Fruit fly (Drosophila melanogaster) whole organism, adult: ENCODE measurements around the gene mtsh.

Source experiments
- CG11617 ChIP-seq: fragments of 200-800 bp; sonication (Bioruptor generic); optimal IDR thresholded peaks from 2 replicates; lab custom pipeline; 2017; ENCODE audit warnings: mild to moderate bottlenecking, missing biosample characterization, missing genetic modification reagents, missing genetic modification characterization
- CG12768 ChIP-seq: fragments of 200-800 bp; sonication (Bioruptor generic); optimal IDR thresholded peaks from 2 replicates; lab custom pipeline; 2017; ENCODE audit warnings: missing biosample characterization, missing genetic modification characterization, mild to moderate bottlenecking, moderate library complexity, missing genetic modification reagents
- CG14711 ChIP-seq: fragments of 200-800 bp; sonication (Bioruptor generic); optimal IDR thresholded peaks from 2 replicates; lab custom pipeline; 2018; ENCODE audit warnings: missing biosample characterization, mild to moderate bottlenecking, missing genetic modification characterization, moderate library complexity
- CG7045 ChIP-seq: fragments of 200-800 bp; sonication (Bioruptor generic); optimal IDR thresholded peaks from 2 replicates; lab custom pipeline; 2017; ENCODE audit warnings: missing biosample characterization, mild to moderate bottlenecking, missing genetic modification characterization
- Clk ChIP-seq: fragments of 200-800 bp; sonication (Bioruptor generic); optimal IDR thresholded peaks from 2 replicates; lab custom pipeline; 2017; ENCODE audit warnings: missing biosample characterization, missing genetic modification characterization
- Crg-1 ChIP-seq: fragments of 200-800 bp; sonication (Bioruptor generic); optimal IDR thresholded peaks from 2 replicates; lab custom pipeline; 2016; ENCODE audit warnings: missing biosample characterization, missing genetic modification characterization
- Hr96 ChIP-seq: fragments of 200-800 bp; sonication (Bioruptor generic); optimal IDR thresholded peaks from 2 replicates; lab custom pipeline; 2016; ENCODE audit warnings: missing biosample characterization, missing genetic modification characterization
- Mnt ChIP-seq: fragments of 200-800 bp; sonication (Bioruptor generic); optimal IDR thresholded peaks from 2 replicates; lab custom pipeline; 2016; ENCODE audit warnings: missing biosample characterization, mild to moderate bottlenecking, missing genetic modification characterization
- bab1 ChIP-seq: fragments of 200-800 bp; sonication (Bioruptor generic); optimal IDR thresholded peaks from 3 replicates; lab custom pipeline; 2019; ENCODE audit warnings: missing biosample characterization, mild to moderate bottlenecking, missing genetic modification characterization, moderate library complexity
- cic ChIP-seq: fragments of 200-800 bp; sonication (Bioruptor generic); optimal IDR thresholded peaks from 2 replicates; lab custom pipeline; 2017; ENCODE audit warnings: missing biosample characterization, mild to moderate bottlenecking, missing genetic modification characterization, moderate library complexity
- cnc ChIP-seq, 2 experiments: fragments of >200 bp; optimal IDR thresholded peaks; 2 replicates each; lab custom pipeline; 2017
- kay ChIP-seq: fragments of 200-800 bp; sonication (Bioruptor generic); peaks from one replicate; lab custom pipeline; 2016; ENCODE audit warnings: missing biosample characterization, missing genetic modification characterization, borderline replicate concordance
- pad ChIP-seq: fragments of 200-800 bp; sonication (Bioruptor generic); optimal IDR thresholded peaks from 3 replicates; lab custom pipeline; 2017; ENCODE audit warnings: missing biosample characterization, missing genetic modification characterization, mild to moderate bottlenecking, moderate library complexity, missing genetic modification reagents
- toe ChIP-seq: fragments of 200-800 bp; sonication (Bioruptor generic); optimal IDR thresholded peaks from 2 replicates; lab custom pipeline; 2016; ENCODE audit warnings: missing biosample characterization, missing genetic modification characterization

- no peak for TF ChIP-seq Hr96 (GFP tag; lab: Kevin White, UChicago)
- no peak for TF ChIP-seq CG11617 (GFP tag; lab: Kevin White, UChicago)
- no peak for TF ChIP-seq cnc (optimal IDR thresholded peaks at IDR 0.05; lab: Kevin White, UChicago)
- no peak for TF ChIP-seq kay (GFP tag; lab: Kevin White, UChicago)
- TF ChIP-seq Crg-1 (GFP tag; lab: Kevin White, UChicago), result no peak
- TF ChIP-seq CG12768, result no peak
- no peak for TF ChIP-seq pad (GFP tag; lab: Kevin White, UChicago)
- TF ChIP-seq toe (GFP tag; lab: Kevin White, UChicago), result no peak
- no peak for TF ChIP-seq CG14711 (tag; lab: Kevin White, UChicago)
- TF ChIP-seq CG7045 (GFP tag; lab: Kevin White, UChicago), result no peak
- TF ChIP-seq bab1 (GFP tag; lab: Kevin White, UChicago), result no peak
- no peak for TF ChIP-seq cic (GFP tag; lab: Kevin White, UChicago)
- no peak for TF ChIP-seq Mnt
- TF ChIP-seq Clk, result no peak
These were observed 26.3 kb downstream of the mtsh start for dm6 chr2L:8293449-8293848.
